Worm (Caenorhabditis elegans) whole organism, late embryonic: ENCODE data around the gene cyp-25A3.
A peak's percentile ranks its signal among the peaks of the same experiment; 100 is the strongest.

Experiments
- C08G9.2 ChIP-seq: sonication (generic microtip); optimal IDR thresholded peaks from 2 replicates; lab custom pipeline; 2016; ENCODE audit warnings: mild to moderate bottlenecking, missing genetic modification characterization, moderate library complexity, missing compliant biosample characterization
- F13H6.1 ChIP-seq: sonication (generic microtip); optimal IDR thresholded peaks from 2 replicates; lab custom pipeline; 2016; ENCODE audit warnings: missing genetic modification characterization, missing compliant biosample characterization
- T23F11.4 ChIP-seq: fragments of 200-800 bp; sonication (Bioruptor generic); optimal IDR thresholded peaks from 2 replicates; lab custom pipeline; 2018; ENCODE audit warnings: mild to moderate bottlenecking, missing genetic modification characterization, missing compliant biosample characterization
- ama-1 ChIP-seq: fragments of 150-350 bp; optimal IDR thresholded peaks from 2 replicates; lab custom pipeline; 2014
- ceh-14 ChIP-seq: sonication (generic microtip); optimal IDR thresholded peaks from 2 replicates; lab custom pipeline; 2016; ENCODE audit warnings: missing genotype, missing genetic modification characterization, missing compliant biosample characterization
- ceh-19 ChIP-seq: fragments of 200-800 bp; sonication (Bioruptor generic); optimal IDR thresholded peaks from 2 replicates; lab custom pipeline; 2018; ENCODE audit warnings: mild to moderate bottlenecking, missing genetic modification characterization, missing compliant biosample characterization
- ceh-2 ChIP-seq: sonication (generic microtip); optimal IDR thresholded peaks from 2 replicates; lab custom pipeline; 2016; ENCODE audit warnings: missing genotype, missing genetic modification characterization, missing compliant biosample characterization
- ceh-24 ChIP-seq: sonication (generic microtip); optimal IDR thresholded peaks from 2 replicates; lab custom pipeline; 2016; ENCODE audit warnings: mild to moderate bottlenecking, missing genetic modification characterization, missing compliant biosample characterization
- ceh-31 ChIP-seq: sonication (generic microtip); optimal IDR thresholded peaks from 2 replicates; lab custom pipeline; 2016; ENCODE audit warnings: missing genetic modification characterization, missing compliant biosample characterization
- ceh-34 ChIP-seq: sonication (generic microtip); optimal IDR thresholded peaks from 2 replicates; lab custom pipeline; 2016; ENCODE audit warnings: mild to moderate bottlenecking, missing genetic modification characterization, missing compliant biosample characterization
- ceh-48 ChIP-seq: sonication (generic microtip); optimal IDR thresholded peaks from 2 replicates; lab custom pipeline; 2016; ENCODE audit warnings: missing genetic modification characterization, inconsistent platforms, missing compliant biosample characterization
- ceh-6 ChIP-seq: fragments of 200-800 bp; sonication (Bioruptor generic); optimal IDR thresholded peaks from 2 replicates; lab custom pipeline; 2018; ENCODE audit warnings: mild to moderate bottlenecking, missing genetic modification characterization, missing compliant biosample characterization
- che-1 ChIP-seq: sonication (generic microtip); optimal IDR thresholded peaks from 2 replicates; lab custom pipeline; 2016; ENCODE audit warnings: mild to moderate bottlenecking, missing genetic modification characterization, missing compliant biosample characterization
- dmd-4 ChIP-seq: sonication (generic microtip); optimal IDR thresholded peaks from 2 replicates; lab custom pipeline; 2016; ENCODE audit warnings: borderline replicate concordance, missing genetic modification characterization, missing compliant biosample characterization
- dve-1 ChIP-seq: sonication (generic microtip); optimal IDR thresholded peaks from 2 replicates; lab custom pipeline; 2017; ENCODE audit warnings: antibody characterized with exemption, mild to moderate bottlenecking, missing genetic modification characterization, missing compliant biosample characterization
- ets-4 ChIP-seq: sonication (generic microtip); optimal IDR thresholded peaks from 2 replicates; lab custom pipeline; 2016; ENCODE audit warnings: missing genetic modification characterization, missing compliant biosample characterization
- fax-1 ChIP-seq: sonication (generic microtip); optimal IDR thresholded peaks from 2 replicates; lab custom pipeline; 2016; ENCODE audit warnings: missing genotype, missing genetic modification characterization, missing compliant biosample characterization
- fkh-6 ChIP-seq: sonication (generic microtip); optimal IDR thresholded peaks from 2 replicates; lab custom pipeline; 2016; ENCODE audit warnings: missing genetic modification characterization, missing compliant biosample characterization
- gmeb-2 ChIP-seq: sonication (generic microtip); optimal IDR thresholded peaks from 2 replicates; lab custom pipeline; 2016; ENCODE audit warnings: missing genetic modification characterization, inconsistent platforms, missing compliant biosample characterization
- hlh-30 ChIP-seq: sonication (generic microtip); optimal IDR thresholded peaks from 2 replicates; lab custom pipeline; 2017; ENCODE audit warnings: antibody characterized with exemption, missing genetic modification characterization, missing compliant biosample characterization; ENCODE audit not compliant: insufficient read depth
- hlh-8 ChIP-seq: sonication (generic microtip); optimal IDR thresholded peaks from 2 replicates; lab custom pipeline; 2016; ENCODE audit warnings: missing genotype, missing genetic modification characterization, missing compliant biosample characterization
- lim-6 ChIP-seq: sonication (generic microtip); optimal IDR thresholded peaks from 2 replicates; lab custom pipeline; 2016; ENCODE audit warnings: missing genetic modification characterization, missing compliant biosample characterization
- lin-11 ChIP-seq: fragments of 200-800 bp; sonication (Bioruptor generic); optimal IDR thresholded peaks from 2 replicates; lab custom pipeline; 2018; ENCODE audit warnings: mild to moderate bottlenecking, missing genetic modification characterization, missing compliant biosample characterization
- nfya-1 ChIP-seq: sonication (generic microtip); optimal IDR thresholded peaks from 2 replicates; lab custom pipeline; 2017; ENCODE audit warnings: missing genetic modification characterization, mild to moderate bottlenecking, missing compliant biosample characterization, antibody characterized with exemption, moderate library complexity
- nhr-232 ChIP-seq: sonication (generic microtip); optimal IDR thresholded peaks from 2 replicates; lab custom pipeline; 2016; ENCODE audit warnings: missing genetic modification characterization, missing compliant biosample characterization
- npax-4 ChIP-seq: sonication (generic microtip); optimal IDR thresholded peaks from 2 replicates; lab custom pipeline; 2016; ENCODE audit warnings: missing genetic modification characterization, missing compliant biosample characterization
- pag-3 ChIP-seq: sonication (generic microtip); optimal IDR thresholded peaks from 2 replicates; lab custom pipeline; 2016; ENCODE audit warnings: missing compliant biosample characterization, missing genetic modification characterization, borderline replicate concordance
- pax-1 ChIP-seq: fragments of 150-350 bp; optimal IDR thresholded peaks from 2 replicates; lab custom pipeline; 2014; ENCODE audit warnings: missing biosample characterization, missing genetic modification characterization
- pha-2 ChIP-seq: sonication (generic microtip); optimal IDR thresholded peaks from 2 replicates; lab custom pipeline; 2017; ENCODE audit warnings: mild to moderate bottlenecking, missing genetic modification characterization, missing compliant biosample characterization
- pha-4 ChIP-seq: fragments of 150-350 bp; optimal IDR thresholded peaks from 2 replicates; lab custom pipeline; 2018; ENCODE audit warnings: missing biosample characterization, missing genetic modification reagents, missing genetic modification characterization
- pqm-1 ChIP-seq: sonication (generic microtip); optimal IDR thresholded peaks from 2 replicates; lab custom pipeline; 2016; ENCODE audit warnings: missing genetic modification characterization, missing compliant biosample characterization
- ref-2 ChIP-seq: sonication (generic microtip); optimal IDR thresholded peaks from 2 replicates; lab custom pipeline; 2016; ENCODE audit warnings: missing genetic modification characterization, missing compliant biosample characterization
- sdc-2 ChIP-seq: sonication (generic microtip); optimal IDR thresholded peaks from 2 replicates; lab custom pipeline; 2016; ENCODE audit warnings: missing genotype, missing genetic modification characterization, missing compliant biosample characterization
- sox-4 ChIP-seq: sonication (generic microtip); optimal IDR thresholded peaks from 2 replicates; lab custom pipeline; 2017; ENCODE audit warnings: mild to moderate bottlenecking, missing genetic modification characterization, inconsistent platforms, missing compliant biosample characterization
- syd-9 ChIP-seq: sonication (generic microtip); optimal IDR thresholded peaks from 2 replicates; lab custom pipeline; 2016; ENCODE audit warnings: mild to moderate bottlenecking, missing genetic modification characterization, moderate library complexity, missing compliant biosample characterization
- tbx-2 ChIP-seq: sonication (generic microtip); optimal IDR thresholded peaks from 2 replicates; lab custom pipeline; 2016; ENCODE audit warnings: missing genetic modification characterization, missing compliant biosample characterization
- ztf-16 ChIP-seq: sonication (generic microtip); optimal IDR thresholded peaks from 2 replicates; lab custom pipeline; 2017; ENCODE audit warnings: missing genetic modification characterization, missing compliant biosample characterization

The cyp-25A3 gene

ce11 chrIII:3876197-3876897 is 36.8 kb upstream of the cyp-25A3 start:
- peak; percentile 78 for TF ChIP-seq ref-2
- no peak for TF ChIP-seq pha-2
- TF ChIP-seq che-1 (tag; lab: Kevin White, UChicago), result no peak
- TF ChIP-seq ceh-24, result no peak
- peak; percentile 32 for TF ChIP-seq ceh-31 (tag; lab: Kevin White, UChicago)
- TF ChIP-seq pha-4 (tag; lab: Kevin White, UChicago), result no peak

- peak; percentile 48 for TF ChIP-seq hlh-30
- TF ChIP-seq npax-4 (tag; lab: Kevin White, UChicago), result no peak
Measured at ce11 chrIII:3875608-3876007, 36.1 kb upstream of the cyp-25A3 start.

- TF ChIP-seq ceh-2 (tag; lab: Kevin White, UChicago) (no peak), lin-11 (tag; lab: Kevin White, UChicago) (no peak), ceh-48 (no peak), ama-1 (lab: Kevin White, UChicago) (no peak), gmeb-2 (tag; lab: Kevin White, UChicago) (no peak), pax-1 (no peak), fkh-6 (tag; lab: Kevin White, UChicago) (no peak), nfya-1 (tag; lab: Kevin White, UChicago) (no peak), pha-4 (tag; lab: Kevin White, UChicago) (no peak), sox-4 (no peak), fax-1 (tag; lab: Kevin White, UChicago) (no peak), pag-3 (tag; lab: Kevin White, UChicago) (no peak), ztf-16 (tag; lab: Kevin White, UChicago) (no peak), ceh-34 (tag; lab: Kevin White, UChicago) (no peak), dmd-4 (tag; lab: Kevin White, UChicago) (no peak), ceh-6 (no peak), ceh-24 (no peak)
Measured at ce11 chrIII:3874895-3875294, 35.4 kb upstream of the cyp-25A3 start.

- TF ChIP-seq nhr-232 (tag; lab: Kevin White, UChicago) (no peak), lim-6 (no peak), ceh-14 (no peak), pha-4 (tag; lab: Kevin White, UChicago) (no peak), T23F11.4 (no peak), pqm-1 (no peak)
Measured at ce11 chrIII:3874492-3874891, 35.0 kb upstream of the cyp-25A3 start.

ce11 chrIII:3873424-3873823 is 33.9 kb upstream of the cyp-25A3 start:
- TF ChIP-seq sdc-2 (tag; lab: Kevin White, UChicago) (peak; percentile 5), syd-9 (tag; lab: Kevin White, UChicago) (no peak), tbx-2 (peak; percentile 28), ceh-48 (no peak), ceh-6 (peak; percentile 50)

ce11 chrIII:3872978-3873377 is 33.4 kb upstream of the cyp-25A3 start:
- TF ChIP-seq pqm-1 (no peak), ceh-19 (GFP tag; lab: Kevin White, UChicago) (no peak), hlh-8 (tag; lab: Kevin White, UChicago) (no peak), F13H6.1 (no peak), dve-1 (no peak), pax-1 (no peak), ceh-6 (no peak), C08G9.2 (tag; lab: Kevin White, UChicago) (no peak), pha-4 (tag; lab: Kevin White, UChicago) (no peak), ets-4 (tag; lab: Kevin White, UChicago) (no peak)
